Fruit fly (Drosophila melanogaster): ENCODE data around the gene p130CAS.
A peak's percentile ranks its signal among the peaks of the same experiment; 100 is the strongest.

Gene p130CAS

DNA sequence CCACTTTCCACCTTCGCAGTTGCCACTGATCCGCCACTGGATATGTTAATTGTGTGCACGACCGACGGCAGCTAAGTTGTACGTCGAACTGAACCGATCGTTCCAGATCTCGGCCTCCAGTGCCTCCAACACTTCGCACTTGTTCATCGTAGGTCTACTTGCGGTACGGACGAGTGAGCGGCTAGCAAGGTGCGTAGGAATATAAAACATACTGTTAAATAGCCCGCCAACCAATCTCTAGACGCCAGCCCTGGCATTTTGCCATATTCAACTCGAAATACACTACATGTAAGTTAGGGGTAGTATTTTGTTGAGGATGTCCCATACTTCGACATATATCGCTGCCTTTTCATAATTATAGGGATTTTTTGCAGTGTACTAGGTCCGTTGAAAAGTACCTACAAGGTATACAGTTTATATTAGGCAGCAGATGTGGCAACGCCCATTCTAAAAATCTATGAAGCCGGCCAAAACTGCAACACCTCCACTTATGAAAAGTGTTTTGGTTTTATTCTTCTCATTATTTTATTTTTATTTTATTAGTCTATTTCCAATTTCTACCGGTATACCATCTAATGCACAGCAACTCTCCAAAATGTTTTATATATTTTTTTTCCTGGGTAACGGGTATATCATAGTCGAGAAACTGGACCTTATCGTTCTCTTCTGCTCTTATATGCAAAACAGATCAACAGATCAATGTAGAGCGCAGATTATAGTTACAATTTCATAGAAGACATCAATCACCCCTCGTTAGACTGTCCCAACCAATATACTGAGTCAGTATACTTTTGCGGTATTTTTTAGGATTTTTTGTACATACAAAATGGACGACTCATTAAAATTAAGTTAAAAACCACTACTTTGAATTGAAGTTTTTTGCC is 70.6 kb downstream of the p130CAS start, which contains the start of the genes pyx and CG33229 (continued):
- TF ChIP-seq CG32532 (GFP tag; IDR thresholded peaks at IDR 0.05) (peak; percentile 93), Ets97D (GFP tag; optimal IDR thresholded peaks at IDR 0.05) (peak; percentile 70), D (optimal IDR thresholded peaks at IDR 0.05) (no peak), D (GFP tag; optimal IDR thresholded peaks at IDR 0.05) (peak; percentile 76), CG34376 (GFP tag; optimal IDR thresholded peaks at IDR 0.05) (peak; percentile 54), Kr (GFP tag; optimal IDR thresholded peaks at IDR 0.05) (no peak), CG6272 (GFP tag; IDR thresholded peaks at IDR 0.05) (peak; percentile 77), run (tag; optimal IDR thresholded peaks at IDR 0.05) (no peak), exex (tag; optimal IDR thresholded peaks at IDR 0.05) (peak; percentile 60), CG1832 (GFP tag; optimal IDR thresholded peaks at IDR 0.05) (no peak), ranshi (GFP tag; IDR thresholded peaks at IDR 0.05) (peak; percentile 80), mirr (GFP tag; optimal IDR thresholded peaks at IDR 0.05) (peak; percentile 64), CG33213 (GFP tag; optimal IDR thresholded peaks at IDR 0.05) (peak; percentile 31), Neu2 (GFP tag; optimal IDR thresholded peaks at IDR 0.05; ENCODE audit: borderline replicate concordance) (peak; percentile 5), CG10462 (GFP tag; optimal IDR thresholded peaks at IDR 0.05) (peak; percentile 47), Sox100B (GFP tag; optimal IDR thresholded peaks at IDR 0.05) (peak; percentile 81), peb (GFP tag; IDR thresholded peaks at IDR 0.05) (peak; percentile 63), crol (GFP tag; IDR thresholded peaks at IDR 0.05) (0 out of 2 replicates have a peak, but pooled peaks have one; percentile 6), fd64A (GFP tag; optimal IDR thresholded peaks at IDR 0.05) (no peak), kay (GFP tag; optimal IDR thresholded peaks at IDR 0.05) (peak; percentile 68), CG7963 (GFP tag; IDR thresholded peaks at IDR 0.05; ENCODE audit: partially characterized antibody) (no peak), slou (GFP tag; optimal IDR thresholded peaks at IDR 0.05) (peak; percentile 76), caup (GFP tag; optimal IDR thresholded peaks at IDR 0.05; ENCODE audit: severe bottlenecking) (peak; percentile 77), CG7745 (tag; optimal IDR thresholded peaks at IDR 0.05) (no peak), Trl (optimal IDR thresholded peaks at IDR 0.05) (no peak), Trl (GFP tag; optimal IDR thresholded peaks at IDR 0.05) (peak; percentile 70), klu (GFP tag; IDR thresholded peaks at IDR 0.05) (peak; percentile 71; the same call in 1 of the 2 replicates), jigr1 (GFP tag; IDR thresholded peaks at IDR 0.05) (0 out of 3 replicates have a peak, but pooled peaks have one; percentile 40), wor (GFP tag; IDR thresholded peaks at IDR 0.05) (peak; percentile 68), odd (GFP tag; optimal IDR thresholded peaks at IDR 0.05) (peak; percentile 45), CG10979 (tag; optimal IDR thresholded peaks at IDR 0.05) (peak; percentile 73), disco-r (GFP tag; optimal IDR thresholded peaks at IDR 0.05) (peak; percentile 75), az2 (GFP tag; optimal IDR thresholded peaks at IDR 0.05) (peak; percentile 87), Med (GFP tag) (peak; percentile 95), CG8290 (GFP tag; optimal IDR thresholded peaks at IDR 0.05) (peak; percentile 76), CG8290 (tag; optimal IDR thresholded peaks at IDR 0.05) (peak in 1 of 2 experiments; percentile 90), pzg (GFP tag; optimal IDR thresholded peaks at IDR 0.05) (peak; percentile 57), her (GFP tag; optimal IDR thresholded peaks at IDR 0.05) (peak; percentile 28), CG8359 (GFP tag; optimal IDR thresholded peaks at IDR 0.05; ENCODE audit: borderline replicate concordance) (peak; percentile 77), Pdp1 (GFP tag; optimal IDR thresholded peaks at IDR 0.05) (peak; percentile 67 to 85), cwo (GFP tag; optimal IDR thresholded peaks at IDR 0.05) (peak; percentile 72), CG1602 (GFP tag; optimal IDR thresholded peaks at IDR 0.05) (peak; percentile 86), trem (tag; optimal IDR thresholded peaks at IDR 0.05) (peak; percentile 33), yki (optimal IDR thresholded peaks at IDR 0.05) (no peak), CG1529 (GFP tag; optimal IDR thresholded peaks at IDR 0.05) (peak; percentile 47), CG10431 (GFP tag; optimal IDR thresholded peaks at IDR 0.05) (peak; percentile 78), CG8089 (GFP tag; optimal IDR thresholded peaks at IDR 0.05) (peak; percentile 66), CG3847 (GFP tag; IDR thresholded peaks at IDR 0.05) (peak; percentile 87), CG9727 (GFP tag; optimal IDR thresholded peaks at IDR 0.05) (peak; percentile 89), ci (GFP tag; IDR thresholded peaks at IDR 0.05) (peak; percentile 64)

All from whole organism, embryonic.